Worm (Caenorhabditis elegans): ENCODE results near the gene rbm-34.

- TF ChIP-seq tbx-11 (GFP tag; IDR thresholded peaks at IDR 0.05) (no peak), B0310.2 (tag; optimal IDR thresholded peaks at IDR 0.05) (no peak), pes-1 (GFP tag; IDR thresholded peaks at IDR 0.05) (no peak), ama-1 (optimal IDR thresholded peaks at IDR 0.05) (no peak), tbx-37 (GFP tag; conservative IDR thresholded peaks at IDR 0.05) (no peak), ets-7 (tag; optimal IDR thresholded peaks at IDR 0.05) (no peak), ceh-36 (tag; optimal IDR thresholded peaks at IDR 0.05) (no peak), tra-4 (tag; optimal IDR thresholded peaks at IDR 0.05) (no peak), hmbx-1 (tag; optimal IDR thresholded peaks at IDR 0.05) (no peak), flt-1 (GFP tag; IDR thresholded peaks at IDR 0.05) (no peak)
Observed at ce11 chrIV:12040431-12040830, 44.8 kb upstream of the rbm-34 start.

Measured in whole organism, early embryonic.